Fruit fly (Drosophila melanogaster): ENCODE results near the gene CG13288.

- TF ChIP-seq OdsH (GFP tag; optimal IDR thresholded peaks at IDR 0.05) (no peak), Jra (GFP tag; optimal IDR thresholded peaks at IDR 0.05) (no peak), woc (GFP tag; optimal IDR thresholded peaks at IDR 0.05) (no peak)
Observed at dm6 chr3L:5920778-5921177, 13.6 kb downstream of the CG13288 start.
